Fruit fly (Drosophila melanogaster) whole organism, prepupa: ENCODE measurements around the gene Mics1.

Experiments
- Blimp-1 ChIP-seq: fragments of 200-800 bp; sonication (Bioruptor generic); optimal IDR thresholded peaks from 3 replicates; lab custom pipeline; 2017; ENCODE audit warnings: missing biosample characterization, missing genetic modification characterization, mild to moderate bottlenecking, moderate library complexity, missing genetic modification reagents
- CG10669 ChIP-seq: fragments of 200-800 bp; sonication (Bioruptor generic); optimal IDR thresholded peaks from 3 replicates; lab custom pipeline; 2018; ENCODE audit warnings: missing biosample characterization, mild to moderate bottlenecking, missing genetic modification characterization, moderate library complexity
- CG11294 ChIP-seq: fragments of 200-800 bp; sonication (Bioruptor generic); IDR thresholded peaks from 2 replicates; pipeline ENCODE4 v1.3.6; 2022; ENCODE audit warnings: missing biosample characterization, missing genetic modification characterization
- CG15336 ChIP-seq: fragments of 200-800 bp; sonication (Bioruptor generic); IDR thresholded peaks from 2 replicates; pipeline ENCODE4 v1.3.6; 2022; ENCODE audit warnings: missing biosample characterization, missing genetic modification characterization
- CG1621 ChIP-seq: fragments of 200-800 bp; sonication (Bioruptor generic); optimal IDR thresholded peaks from 3 replicates; lab custom pipeline; 2018; ENCODE audit warnings: missing biosample characterization, mild to moderate bottlenecking, missing genetic modification characterization
- CG16779 ChIP-seq: fragments of 200-800 bp; sonication (Bioruptor generic); optimal IDR thresholded peaks from 3 replicates; lab custom pipeline; 2017; ENCODE audit warnings: missing biosample characterization, mild to moderate bottlenecking, missing genetic modification characterization
- CG31627 ChIP-seq: fragments of 200-800 bp; sonication (Bioruptor generic); optimal IDR thresholded peaks from 3 replicates; lab custom pipeline; 2016; ENCODE audit warnings: missing biosample characterization, missing genetic modification characterization
- CG32006 ChIP-seq: fragments of 200-800 bp; sonication (Bioruptor generic); optimal IDR thresholded peaks from 3 replicates; lab custom pipeline; 2017; ENCODE audit warnings: missing biosample characterization, mild to moderate bottlenecking, missing genetic modification characterization
- CG3919 ChIP-seq: fragments of 200-800 bp; sonication (Bioruptor generic); optimal IDR thresholded peaks from 3 replicates; lab custom pipeline; 2016; ENCODE audit warnings: missing biosample characterization, missing genetic modification characterization
- CG4318 ChIP-seq: fragments of 200-800 bp; sonication (Bioruptor generic); optimal IDR thresholded peaks from 3 replicates; lab custom pipeline; 2017; ENCODE audit warnings: missing biosample characterization, mild to moderate bottlenecking, missing genetic modification characterization
- CG6163 ChIP-seq: fragments of 200-800 bp; sonication (Bioruptor generic); IDR thresholded peaks from 3 replicates; pipeline ENCODE4 v1.3.6; 2022; ENCODE audit warnings: missing biosample characterization, missing genetic modification characterization
- CG6276 ChIP-seq: fragments of 200-800 bp; sonication (Bioruptor generic); optimal IDR thresholded peaks from 2 replicates; lab custom pipeline; 2017; ENCODE audit warnings: missing biosample characterization, mild to moderate bottlenecking, missing genetic modification characterization
- CG6792 ChIP-seq: fragments of 200-800 bp; sonication (Bioruptor generic); optimal IDR thresholded peaks from 3 replicates; lab custom pipeline; 2016; ENCODE audit warnings: missing biosample characterization, missing genetic modification characterization
- CG7368 ChIP-seq: fragments of 200-800 bp; sonication (Bioruptor generic); optimal IDR thresholded peaks from 3 replicates; lab custom pipeline; 2016; ENCODE audit warnings: missing biosample characterization, missing genetic modification characterization
- CG8119 ChIP-seq: fragments of 200-800 bp; sonication (Bioruptor generic); IDR thresholded peaks from 3 replicates; pipeline ENCODE4 v1.3.6; 2022; ENCODE audit warnings: missing biosample characterization, missing genetic modification characterization
- CG8319 ChIP-seq: fragments of 200-800 bp; sonication (Bioruptor generic); optimal IDR thresholded peaks from 3 replicates; lab custom pipeline; 2016; ENCODE audit warnings: missing biosample characterization, missing genetic modification characterization
- CG8632 ChIP-seq: fragments of 200-800 bp; sonication (Bioruptor generic); optimal IDR thresholded peaks from 3 replicates; lab custom pipeline; 2016; ENCODE audit warnings: missing biosample characterization, missing genetic modification characterization
- CG9139 ChIP-seq: fragments of 200-800 bp; sonication (Bioruptor generic); optimal IDR thresholded peaks from 3 replicates; lab custom pipeline; 2017; ENCODE audit warnings: missing biosample characterization, mild to moderate bottlenecking, missing genetic modification characterization
- Eip75B ChIP-seq: fragments of 200-800 bp; sonication (Bioruptor generic); optimal IDR thresholded peaks from 3 replicates; lab custom pipeline; 2016; ENCODE audit warnings: missing biosample characterization, missing genetic modification characterization
- Eip78C ChIP-seq: fragments of 200-800 bp; sonication (Bioruptor generic); peaks from one replicate; lab custom pipeline; 2016; ENCODE audit warnings: missing biosample characterization, missing genetic modification characterization
- Eip93F ChIP-seq: fragments of 200-800 bp; sonication (Bioruptor generic); optimal IDR thresholded peaks from 2 replicates; lab custom pipeline; 2016; ENCODE audit warnings: missing biosample characterization, mild to moderate bottlenecking, missing genetic modification characterization
- Ets21C ChIP-seq: fragments of 200-800 bp; sonication (Bioruptor generic); optimal IDR thresholded peaks from 3 replicates; lab custom pipeline; 2016; ENCODE audit warnings: missing biosample characterization, missing genetic modification characterization
- Ets96B ChIP-seq: fragments of 200-800 bp; optimal IDR thresholded peaks from 2 replicates; lab custom pipeline; 2019; ENCODE audit warnings: missing biosample characterization, mild to moderate bottlenecking, missing genetic modification characterization, moderate library complexity
- Gug ChIP-seq: fragments of 200-800 bp; sonication (Bioruptor generic); IDR thresholded peaks from 2 replicates; pipeline ENCODE4 v1.3.6; 2022; ENCODE audit warnings: missing biosample characterization, missing genetic modification characterization
- Hr38 ChIP-seq: sonication (Bioruptor generic); optimal IDR thresholded peaks from 2 replicates; lab custom pipeline; 2016; ENCODE audit warnings: missing biosample characterization, missing genetic modification characterization
- Hr39 ChIP-seq: fragments of 200-800 bp; sonication (Bioruptor generic); optimal IDR thresholded peaks from 2 replicates; lab custom pipeline; 2016; ENCODE audit warnings: missing biosample characterization, missing genetic modification characterization
- Hr4 ChIP-seq: fragments of 200-800 bp; sonication (Bioruptor generic); optimal IDR thresholded peaks from 3 replicates; lab custom pipeline; 2016; ENCODE audit warnings: missing biosample characterization, missing genetic modification characterization
- Met ChIP-seq: fragments of 200-800 bp; sonication (Bioruptor generic); optimal IDR thresholded peaks from 3 replicates; lab custom pipeline; 2016; ENCODE audit warnings: missing biosample characterization, missing genetic modification characterization
- OdsH ChIP-seq: fragments of 200-800 bp; sonication (Bioruptor generic); optimal IDR thresholded peaks from 3 replicates; lab custom pipeline; 2016; ENCODE audit warnings: missing biosample characterization, missing genetic modification characterization
- Smox ChIP-seq: fragments of 200-800 bp; sonication (Bioruptor generic); optimal IDR thresholded peaks from 3 replicates; lab custom pipeline; 2016; ENCODE audit warnings: missing biosample characterization, missing genetic modification characterization
- Sox102F ChIP-seq: fragments of 200-800 bp; sonication (Bioruptor generic); optimal IDR thresholded peaks from 2 replicates; lab custom pipeline; 2016; ENCODE audit warnings: missing biosample characterization, mild to moderate bottlenecking, missing genetic modification characterization
- Sox14 ChIP-seq: fragments of 200-800 bp; sonication (Bioruptor generic); optimal IDR thresholded peaks from 3 replicates; lab custom pipeline; 2016; ENCODE audit warnings: missing biosample characterization, missing genetic modification characterization
- Sox15 ChIP-seq: fragments of 200-800 bp; sonication (Bioruptor generic); optimal IDR thresholded peaks from 3 replicates; lab custom pipeline; 2016; ENCODE audit warnings: missing biosample characterization, missing genetic modification characterization
- achi ChIP-seq: fragments of 200-800 bp; sonication (Bioruptor generic); optimal IDR thresholded peaks from 3 replicates; lab custom pipeline; 2016; ENCODE audit warnings: missing biosample characterization, missing genetic modification characterization
- acj6 ChIP-seq: fragments of 200-800 bp; sonication (Bioruptor generic); optimal IDR thresholded peaks from 3 replicates; lab custom pipeline; 2016; ENCODE audit warnings: missing biosample characterization, missing genetic modification characterization
- cyc ChIP-seq: fragments of 200-800 bp; sonication (Bioruptor generic); optimal IDR thresholded peaks from 3 replicates; lab custom pipeline; 2016; ENCODE audit warnings: missing biosample characterization, missing genetic modification characterization
- dac ChIP-seq: fragments of 200-800 bp; sonication (Bioruptor generic); optimal IDR thresholded peaks from 2 replicates; lab custom pipeline; 2017; ENCODE audit warnings: missing biosample characterization, mild to moderate bottlenecking, missing genetic modification characterization
- dsx ChIP-seq: fragments of 200-800 bp; optimal IDR thresholded peaks from 3 replicates; lab custom pipeline; 2019; ENCODE audit warnings: missing biosample characterization, mild to moderate bottlenecking, missing genetic modification characterization, moderate library complexity; ENCODE audit not compliant: poor library complexity, severe bottlenecking
- eg ChIP-seq: fragments of 200-800 bp; sonication (Bioruptor generic); IDR thresholded peaks from 3 replicates; pipeline ENCODE4 v1.3.6; 2022; ENCODE audit warnings: missing biosample characterization, missing genetic modification characterization
- esn ChIP-seq: fragments of 200-800 bp; sonication (Bioruptor generic); optimal IDR thresholded peaks from 2 replicates; lab custom pipeline; 2016; ENCODE audit warnings: missing biosample characterization, mild to moderate bottlenecking, missing genetic modification characterization, moderate library complexity
- fd59A ChIP-seq: fragments of 200-800 bp; sonication (Bioruptor generic); optimal IDR thresholded peaks from 2 replicates; lab custom pipeline; 2017; ENCODE audit warnings: missing biosample characterization, mild to moderate bottlenecking, missing genetic modification characterization, missing genetic modification reagents
- fd85E ChIP-seq: fragments of 200-800 bp; sonication (Bioruptor generic); optimal IDR thresholded peaks from 3 replicates; lab custom pipeline; 2016; ENCODE audit warnings: missing biosample characterization, missing genetic modification characterization
- fkh ChIP-seq: fragments of 200-800 bp; sonication (Bioruptor generic); optimal IDR thresholded peaks from 3 replicates; lab custom pipeline; 2017; ENCODE audit warnings: missing biosample characterization, mild to moderate bottlenecking, missing genetic modification characterization, moderate library complexity
- lz ChIP-seq: fragments of 200-800 bp; sonication (Bioruptor generic); optimal IDR thresholded peaks from 3 replicates; lab custom pipeline; 2016; ENCODE audit warnings: missing biosample characterization, missing genetic modification characterization
- pdm3 ChIP-seq: fragments of 200-800 bp; sonication (Bioruptor generic); optimal IDR thresholded peaks from 3 replicates; lab custom pipeline; 2016; ENCODE audit warnings: missing biosample characterization, missing genetic modification characterization
- salr ChIP-seq, 2 experiments: fragments of 200-800 bp; sonication (Bioruptor generic); optimal IDR thresholded peaks; 3 replicates each; lab custom pipeline; 2016 to 2018; ENCODE audit warnings: missing biosample characterization in 2 of 2, missing genetic modification characterization in 2 of 2, mild to moderate bottlenecking in 1 of 2
- spab ChIP-seq: fragments of 200-800 bp; sonication (Bioruptor generic); optimal IDR thresholded peaks from 2 replicates; lab custom pipeline; 2017; ENCODE audit warnings: missing biosample characterization, mild to moderate bottlenecking, missing genetic modification characterization, missing genetic modification reagents
- ss ChIP-seq, 2 experiments: fragments of 200-800 bp; sonication (Bioruptor generic); optimal IDR thresholded peaks; 2 replicates in 1 of 2; 3 replicates in 1 of 2; lab custom pipeline; 2017 to 2018; ENCODE audit warnings: mild to moderate bottlenecking in 2 of 2, missing biosample characterization in 2 of 2, missing genetic modification characterization in 2 of 2, moderate library complexity in 1 of 2
- svp ChIP-seq: fragments of 200-800 bp; sonication (Bioruptor generic); peaks from one replicate; lab custom pipeline; 2016; ENCODE audit warnings: missing biosample characterization, missing genetic modification characterization
- topi ChIP-seq: fragments of 200-800 bp; sonication (Bioruptor generic); optimal IDR thresholded peaks from 3 replicates; lab custom pipeline; 2016; ENCODE audit warnings: missing biosample characterization, missing genetic modification characterization
- vri ChIP-seq: fragments of 200-800 bp; sonication (Bioruptor generic); optimal IDR thresholded peaks from 3 replicates; lab custom pipeline; 2016; ENCODE audit warnings: missing biosample characterization, mild to moderate bottlenecking, missing genetic modification characterization

Gene Mics1

dm6 chr3R:7506314-7506988, 4.3 kb upstream of the Mics1 start:
- 0 out of 3 replicates have a peak, but pooled peaks have one; percentile 53 for TF ChIP-seq CG6163
- no peak for TF ChIP-seq Smox (GFP tag; lab: Kevin White, UChicago)
- peak; percentile 73 for TF ChIP-seq Eip78C
- TF ChIP-seq cyc (GFP tag; lab: Kevin White, UChicago) = peak; percentile 15
- TF ChIP-seq topi (GFP tag; lab: Kevin White, UChicago) = no peak
- TF ChIP-seq CG8119 = no peak
- TF ChIP-seq CG1621 (tag; lab: Kevin White, UChicago) = no peak
- peak; percentile 26 for TF ChIP-seq vri (GFP tag; lab: Kevin White, UChicago)
- TF ChIP-seq spab (GFP tag; lab: Kevin White, UChicago) = no peak
- TF ChIP-seq Ets21C (GFP tag; lab: Kevin White, UChicago) = no peak
- TF ChIP-seq CG31627 (GFP tag; lab: Kevin White, UChicago) = peak; percentile 27
- TF ChIP-seq fd59A = no peak
- peak; percentile 60 for TF ChIP-seq CG32006 (GFP tag; lab: Kevin White, UChicago)
- TF ChIP-seq Met (GFP tag; lab: Kevin White, UChicago) = peak; percentile 29
- TF ChIP-seq Sox15 = no peak
- TF ChIP-seq Eip93F (GFP tag; lab: Kevin White, UChicago) = no peak
- TF ChIP-seq esn (GFP tag; lab: Kevin White, UChicago) = peak; percentile 15
- no peak for TF ChIP-seq CG8632 (GFP tag; lab: Kevin White, UChicago)
- no peak for TF ChIP-seq CG10669 (GFP tag; lab: Kevin White, UChicago)
- no peak for TF ChIP-seq CG4318
- TF ChIP-seq fkh (GFP tag; lab: Kevin White, UChicago) = peak; percentile 86
- TF ChIP-seq ss (GFP tag; optimal IDR thresholded peaks at IDR 0.05; lab: Kevin White, UChicago) = no peak
- no peak for TF ChIP-seq salr (GFP tag; optimal IDR thresholded peaks at IDR 0.05; lab: Kevin White, UChicago)
- peak; percentile 44; the same call in 1 of the 2 replicates for TF ChIP-seq CG11294
- no peak for TF ChIP-seq Hr38 (GFP tag; lab: Kevin White, UChicago)
- TF ChIP-seq Sox14 (GFP tag; lab: Kevin White, UChicago) = peak; percentile 20
- TF ChIP-seq Ets96B (tag; lab: Kevin White, UChicago) = no peak
- TF ChIP-seq OdsH (GFP tag; lab: Kevin White, UChicago) = peak; percentile 27
- no peak; the same call in 2 of the 3 replicates for TF ChIP-seq eg (GFP tag; lab: Robert Waterston, UW)
- no peak for TF ChIP-seq achi (GFP tag; lab: Kevin White, UChicago)
- TF ChIP-seq pdm3 (GFP tag; lab: Kevin White, UChicago) = peak; percentile 45
- TF ChIP-seq CG16779 (tag; lab: Kevin White, UChicago) = no peak
- TF ChIP-seq Sox102F (GFP tag; lab: Kevin White, UChicago) = peak; percentile 1
- peak; percentile 13 for TF ChIP-seq lz (GFP tag; lab: Kevin White, UChicago)
- TF ChIP-seq CG15336 = peak; percentile 51
- TF ChIP-seq acj6 (GFP tag; lab: Kevin White, UChicago) = peak; percentile 37
- no peak for TF ChIP-seq CG9139 (GFP tag; lab: Kevin White, UChicago)
- peak; percentile 17 for TF ChIP-seq svp (GFP tag; lab: Kevin White, UChicago)
- no peak for TF ChIP-seq fd85E
- no peak for TF ChIP-seq CG8319 (GFP tag; lab: Kevin White, UChicago)
- TF ChIP-seq CG6276 (GFP tag; lab: Kevin White, UChicago) = peak; percentile 18
- no peak for TF ChIP-seq dac
- peak; percentile 26 for TF ChIP-seq CG3919 (GFP tag; lab: Kevin White, UChicago)
- TF ChIP-seq Hr4 (GFP tag; lab: Kevin White, UChicago) = peak; percentile 64
- peak; percentile 41 for TF ChIP-seq Hr39 (GFP tag; lab: Kevin White, UChicago)
- TF ChIP-seq Eip75B (GFP tag; lab: Kevin White, UChicago) = no peak
- TF ChIP-seq Gug (GFP tag; lab: Robert Waterston, UW) = 0 out of 2 replicates have a peak, but pooled peaks have one; percentile 16
- no peak for TF ChIP-seq Blimp-1 (GFP tag; lab: Kevin White, UChicago)
- no peak for TF ChIP-seq dsx
- TF ChIP-seq CG7368 = no peak
- peak; percentile 1 for TF ChIP-seq CG6792 (GFP tag; lab: Kevin White, UChicago)
